Worm (Caenorhabditis elegans) whole organism, L2 larva: Measurements from ENCODE around the gene ins-10.

Experiments
- ceh-82 ChIP-seq: fragments of 150-350 bp; optimal IDR thresholded peaks from 2 replicates; lab custom pipeline; 2014; ENCODE audit warnings: missing biosample characterization, missing genetic modification characterization
- mbf-1 ChIP-seq: sonication (generic microtip); optimal IDR thresholded peaks from 2 replicates; lab custom pipeline; 2017; ENCODE audit warnings: missing biosample characterization, missing genetic modification characterization
- mdl-1 ChIP-seq, 2 experiments: fragments of 150-350 bp in 1 of 2; sonication (generic microtip) in 1 of 2; optimal IDR thresholded peaks; 2 replicates each; lab custom pipeline; 2017; ENCODE audit warnings: missing biosample characterization in 2 of 2, missing genetic modification characterization in 2 of 2
- nhr-11 ChIP-seq: fragments of 150-350 bp; optimal IDR thresholded peaks from 2 replicates; lab custom pipeline; 2014; ENCODE audit warnings: missing biosample characterization, missing genetic modification characterization
- skn-1 ChIP-seq: sonication (generic microtip); optimal IDR thresholded peaks from 2 replicates; lab custom pipeline; 2017; ENCODE audit warnings: missing biosample characterization, missing genetic modification characterization
- ztf-4 ChIP-seq: fragments of 150-350 bp; optimal IDR thresholded peaks from 2 replicates; lab custom pipeline; 2014; ENCODE audit warnings: missing biosample characterization, missing genetic modification characterization

DNA sequence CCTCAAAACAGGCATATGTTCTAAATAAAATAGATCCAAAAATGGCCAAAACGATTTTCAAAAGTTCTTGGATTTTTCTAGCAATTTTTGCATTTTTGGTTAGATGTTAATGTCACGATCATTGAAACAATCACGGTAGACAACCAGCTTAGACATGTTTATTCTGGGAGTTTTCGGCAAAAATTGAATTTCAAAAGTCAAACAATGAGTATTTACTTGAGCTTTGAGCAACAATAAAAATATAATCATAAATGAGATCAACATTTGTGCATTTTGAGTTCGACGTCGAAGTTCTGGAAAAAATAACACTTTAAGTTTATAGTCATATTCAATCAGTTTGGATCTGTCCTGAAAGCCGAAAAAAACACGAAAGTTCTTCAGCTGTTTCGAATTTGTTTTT is 7.6 kb upstream of the ins-10 start, which contains the start of gene T08G5.2:
- TF ChIP-seq nhr-11 (tag; lab: Kevin White, UChicago), result no peak
- TF ChIP-seq mbf-1 (tag; lab: Kevin White, UChicago), result no peak
- no peak for TF ChIP-seq skn-1 (tag; lab: Kevin White, UChicago)
- no peak for TF ChIP-seq ztf-4
- no peak for TF ChIP-seq ceh-82 (tag; lab: Kevin White, UChicago)
- no peak for TF ChIP-seq mdl-1 (tag; optimal IDR thresholded peaks at IDR 0.05; lab: Kevin White, UChicago)
